Worm (Caenorhabditis elegans) whole organism, mixed stage, embryonic: ENCODE results near the gene T08D10.4.

Experiments
- nhr-237 ChIP-seq: fragments of 150-350 bp; optimal IDR thresholded peaks from 2 replicates; lab custom pipeline; 2014; ENCODE audit warnings: missing biosample characterization, missing genetic modification characterization
- nhr-28 ChIP-seq: fragments of 150-350 bp; optimal IDR thresholded peaks from 2 replicates; lab custom pipeline; 2014; ENCODE audit warnings: missing biosample characterization, missing genetic modification characterization
- pha-4 ChIP-seq: fragments of 150-350 bp; optimal IDR thresholded peaks from 2 replicates; lab custom pipeline; 2018; ENCODE audit warnings: missing biosample characterization, missing genetic modification reagents, missing genetic modification characterization
- unc-62 ChIP-seq: fragments of 150-350 bp; optimal IDR thresholded peaks from 2 replicates; lab custom pipeline; 2014; ENCODE audit warnings: missing biosample characterization, missing genetic modification reagents, missing genetic modification characterization

ce11 chrX:11957246-11957645 is 4.1 kb upstream of the T08D10.4 start, which contains the start of gene T08D10.5:
- TF ChIP-seq nhr-237 (tag; lab: Kevin White, UChicago) (no peak), nhr-28 (tag; lab: Kevin White, UChicago) (no peak), pha-4 (tag; lab: Kevin White, UChicago) (no peak), unc-62 (no peak)
